Worm (Caenorhabditis elegans) whole organism, early embryonic: ENCODE results near the gene C18A3.7.
A peak's percentile ranks its signal among the peaks of the same experiment; 100 is the strongest.

Experiments used
- F13C5.2 ChIP-seq: sonication (generic microtip); optimal IDR thresholded peaks from 2 replicates; lab custom pipeline; 2017; ENCODE audit warnings: mild to moderate bottlenecking, missing genetic modification characterization, inconsistent platforms, missing compliant biosample characterization
- aly-1 ChIP-seq: sonication (generic microtip); optimal IDR thresholded peaks from 2 replicates; lab custom pipeline; 2016; ENCODE audit warnings: missing genetic modification characterization, missing compliant biosample characterization
- ama-1 ChIP-seq: fragments of 150-350 bp; optimal IDR thresholded peaks from 2 replicates; lab custom pipeline; 2014
- ceh-13 ChIP-seq: fragments of 200-800 bp; sonication (Bioruptor generic); optimal IDR thresholded peaks from 2 replicates; lab custom pipeline; 2018; ENCODE audit warnings: mild to moderate bottlenecking, missing genetic modification characterization, missing compliant biosample characterization
- hmbx-1 ChIP-seq: sonication (generic microtip); optimal IDR thresholded peaks from 2 replicates; lab custom pipeline; 2016; ENCODE audit warnings: mild to moderate bottlenecking, missing genetic modification characterization, missing compliant biosample characterization
- pes-1 ChIP-seq: fragments of 200-800 bp; sonication (Bioruptor generic); IDR thresholded peaks from 2 replicates; pipeline ENCODE4 v1.3.6; 2022; ENCODE audit warnings: missing genetic modification reagents, missing genetic modification characterization, missing compliant biosample characterization
- tbx-11 ChIP-seq: fragments of 200-800 bp; sonication (Bioruptor generic); IDR thresholded peaks from 2 replicates; pipeline ENCODE4 v1.3.6; 2022; ENCODE audit warnings: missing genetic modification characterization, missing compliant biosample characterization
- tbx-37 ChIP-seq: fragments of 200-800 bp; sonication (Bioruptor generic); conservative IDR thresholded peaks from 2 replicates; pipeline ENCODE4 v1.3.6; 2022; ENCODE audit warnings: missing genetic modification reagents, missing genetic modification characterization, missing compliant biosample characterization

ce11 chrII:5772547-5773142 lies 42.4 kb upstream of the C18A3.7 start:
- no peak for TF ChIP-seq ama-1
- TF ChIP-seq hmbx-1 (tag; lab: Kevin White, UChicago): no peak
- TF ChIP-seq pes-1 (GFP tag; lab: Robert Waterston, UW): peak; percentile 78
- TF ChIP-seq tbx-11 (GFP tag; lab: Robert Waterston, UW): peak; percentile 78
- no peak for TF ChIP-seq aly-1 (tag; lab: Kevin White, UChicago)
- peak; percentile 38 for TF ChIP-seq ceh-13 (GFP tag; lab: Kevin White, UChicago)
- TF ChIP-seq tbx-37 (GFP tag; lab: Robert Waterston, UW): peak; percentile 64
- TF ChIP-seq F13C5.2: peak; percentile 66
